Fruit fly (Drosophila melanogaster) whole organism, embryonic: ENCODE results near the gene scramb2.

Experiments used
- ATbp ChIP-seq: fragments of 200-800 bp; sonication (Bioruptor generic); optimal IDR thresholded peaks from 2 replicates; lab custom pipeline; 2017; ENCODE audit warnings: missing biosample characterization, mild to moderate bottlenecking, missing genetic modification characterization, missing genetic modification reagents
- Blimp-1 ChIP-seq: fragments of 200-800 bp; sonication (Bioruptor generic); optimal IDR thresholded peaks from 3 replicates; lab custom pipeline; 2018; ENCODE audit warnings: missing biosample characterization, missing genetic modification characterization, mild to moderate bottlenecking, moderate library complexity, missing genetic modification reagents
- CG10209 ChIP-seq: fragments of 200-800 bp; sonication (Bioruptor generic); optimal IDR thresholded peaks from 3 replicates; lab custom pipeline; 2017; ENCODE audit warnings: missing biosample characterization, mild to moderate bottlenecking, missing genetic modification characterization, missing genetic modification reagents
- CG12391 ChIP-seq: fragments of 200-800 bp; sonication (Bioruptor generic); optimal IDR thresholded peaks from 3 replicates; lab custom pipeline; 2018; ENCODE audit warnings: missing biosample characterization, mild to moderate bottlenecking, missing genetic modification characterization, moderate library complexity
- CG15073 ChIP-seq: fragments of 200-800 bp; sonication (Bioruptor generic); optimal IDR thresholded peaks from 2 replicates; lab custom pipeline; 2016; ENCODE audit warnings: missing biosample characterization, missing genetic modification characterization
- CG30020 ChIP-seq: fragments of 200-800 bp; optimal IDR thresholded peaks from 2 replicates; lab custom pipeline; 2019; ENCODE audit warnings: missing biosample characterization, mild to moderate bottlenecking, missing genetic modification characterization, moderate library complexity
- CG3065 ChIP-seq: fragments of 200-800 bp; sonication (Bioruptor generic); optimal IDR thresholded peaks from 2 replicates; lab custom pipeline; 2016; ENCODE audit warnings: missing biosample characterization, missing genetic modification characterization
- CG32532 ChIP-seq: fragments of 200-800 bp; sonication (Bioruptor generic); IDR thresholded peaks from 2 replicates; pipeline ENCODE4 v1.3.6; 2022; ENCODE audit warnings: missing biosample characterization, missing genetic modification characterization
- CG34422 ChIP-seq: fragments of 200-800 bp; sonication (Bioruptor generic); IDR thresholded peaks from 3 replicates; pipeline ENCODE4 v1.3.6; 2022; ENCODE audit warnings: missing biosample characterization, missing genetic modification characterization
- CG3838 ChIP-seq: fragments of 200-800 bp; sonication (Bioruptor generic); optimal IDR thresholded peaks from 3 replicates; lab custom pipeline; 2016; ENCODE audit warnings: missing biosample characterization, missing genetic modification characterization
- CG3847 ChIP-seq: fragments of 200-800 bp; sonication (Bioruptor generic); IDR thresholded peaks from 2 replicates; pipeline ENCODE4 v1.3.6; 2022; ENCODE audit warnings: missing biosample characterization, missing genetic modification characterization
- CG4282 ChIP-seq: fragments of 200-800 bp; sonication (Bioruptor generic); optimal IDR thresholded peaks from 2 replicates; lab custom pipeline; 2016; ENCODE audit warnings: missing biosample characterization, missing genetic modification characterization
- CG4404 ChIP-seq: fragments of 200-800 bp; sonication (Bioruptor generic); IDR thresholded peaks from 2 replicates; pipeline ENCODE4 v1.3.6; 2022; ENCODE audit warnings: missing biosample characterization, missing genetic modification characterization
- CG4617 ChIP-seq: fragments of 200-800 bp; sonication (Bioruptor generic); optimal IDR thresholded peaks from 3 replicates; lab custom pipeline; 2016; ENCODE audit warnings: missing biosample characterization, missing genetic modification characterization, borderline replicate concordance
- CG6175 ChIP-seq: fragments of 200-800 bp; sonication (Bioruptor generic); IDR thresholded peaks from 3 replicates; pipeline ENCODE4 v1.3.6; 2022; ENCODE audit warnings: missing biosample characterization, missing genetic modification characterization
- CG7839 ChIP-seq: fragments of 200-800 bp; sonication (Bioruptor generic); optimal IDR thresholded peaks from 3 replicates; lab custom pipeline; 2018; ENCODE audit warnings: missing biosample characterization, mild to moderate bottlenecking, missing genetic modification characterization, moderate library complexity
- CG7928 ChIP-seq: fragments of 200-800 bp; sonication (Bioruptor generic); optimal IDR thresholded peaks from 2 replicates; lab custom pipeline; 2017; ENCODE audit warnings: missing biosample characterization, mild to moderate bottlenecking, missing genetic modification characterization
- CG8359 ChIP-seq: fragments of 200-800 bp; sonication (Bioruptor generic); optimal IDR thresholded peaks from 2 replicates; lab custom pipeline; 2017; ENCODE audit warnings: missing biosample characterization, mild to moderate bottlenecking, missing genetic modification characterization, borderline replicate concordance
- CG8765 ChIP-seq: fragments of 200-800 bp; sonication (Bioruptor generic); IDR thresholded peaks from 2 replicates; pipeline ENCODE4 v1.3.6; 2022; ENCODE audit warnings: missing biosample characterization, missing genetic modification characterization
- CG9932 ChIP-seq: fragments of 200-800 bp; sonication (Bioruptor generic); IDR thresholded peaks from 2 replicates; pipeline ENCODE4 v1.3.6; 2022; ENCODE audit warnings: missing biosample characterization, missing genetic modification characterization
- CHES-1-like ChIP-seq: fragments of 200-800 bp; sonication (Bioruptor generic); optimal IDR thresholded peaks from 2 replicates; lab custom pipeline; 2016; ENCODE audit warnings: missing biosample characterization, missing genetic modification characterization
- Dip2 ChIP-seq: fragments of 200-800 bp; sonication (Bioruptor generic); IDR thresholded peaks from 2 replicates; pipeline ENCODE4 v1.3.6; 2022; ENCODE audit warnings: missing biosample characterization, missing genetic modification characterization
- Doc3 ChIP-seq: fragments of 200-800 bp; sonication (Bioruptor generic); IDR thresholded peaks from 3 replicates; pipeline ENCODE4 v1.3.6; 2022; ENCODE audit warnings: missing biosample characterization, missing genetic modification characterization; ENCODE audit not compliant: partially characterized antibody
- H15 ChIP-seq: fragments of 200-800 bp; sonication (Bioruptor generic); IDR thresholded peaks from 3 replicates; pipeline ENCODE4 v1.3.6; 2022; ENCODE audit warnings: missing biosample characterization, missing genetic modification characterization
- Hmx ChIP-seq: fragments of 200-800 bp; sonication (Bioruptor generic); optimal IDR thresholded peaks from 2 replicates; lab custom pipeline; 2016; ENCODE audit warnings: missing biosample characterization, missing genetic modification characterization
- Lhr ChIP-seq: fragments of 200-800 bp; sonication (Bioruptor generic); optimal IDR thresholded peaks from 3 replicates; lab custom pipeline; 2017; ENCODE audit warnings: mild to moderate bottlenecking, missing biosample characterization, missing genetic modification reagents, missing genetic modification characterization
- Lim3 ChIP-seq: fragments of 200-800 bp; sonication (Bioruptor generic); IDR thresholded peaks from 2 replicates; pipeline ENCODE4 v1.3.6; 2022; ENCODE audit warnings: missing biosample characterization, missing genetic modification characterization
- Nf-YB ChIP-seq: fragments of 200-800 bp; sonication (Bioruptor generic); optimal IDR thresholded peaks from 3 replicates; lab custom pipeline; 2019; ENCODE audit warnings: missing biosample characterization, mild to moderate bottlenecking, missing genetic modification characterization, moderate library complexity
- Xrp1 ChIP-seq: fragments of 200-800 bp; sonication (Bioruptor generic); IDR thresholded peaks from 2 replicates; pipeline ENCODE4 v1.3.6; 2022; ENCODE audit warnings: missing biosample characterization, missing genetic modification characterization
- cato ChIP-seq: fragments of 200-800 bp; sonication (Bioruptor generic); optimal IDR thresholded peaks from 2 replicates; lab custom pipeline; 2016; ENCODE audit warnings: missing biosample characterization, missing genetic modification characterization, borderline replicate concordance
- crp ChIP-seq, 2 experiments: fragments of 200-800 bp; sonication (Bioruptor generic); optimal IDR thresholded peaks; 2 replicates in 1 of 2; 3 replicates in 1 of 2; lab custom pipeline; 2017; ENCODE audit warnings: missing biosample characterization in 2 of 2, missing genetic modification characterization in 2 of 2, mild to moderate bottlenecking in 1 of 2, moderate library complexity in 1 of 2
- dmrt11E ChIP-seq: fragments of 200-800 bp; sonication (Bioruptor generic); optimal IDR thresholded peaks from 3 replicates; lab custom pipeline; 2018; ENCODE audit warnings: missing biosample characterization, mild to moderate bottlenecking, missing genetic modification characterization, moderate library complexity
- dpn ChIP-seq, 2 experiments: fragments of 200-800 bp; sonication (Bioruptor generic); optimal IDR thresholded peaks; 3 replicates each; lab custom pipeline; 2016; ENCODE audit warnings: missing biosample characterization in 2 of 2, missing genetic modification characterization in 2 of 2
- ems ChIP-seq: fragments of 200-800 bp; sonication (Bioruptor generic); optimal IDR thresholded peaks from 3 replicates; lab custom pipeline; 2016; ENCODE audit warnings: missing biosample characterization, missing genetic modification characterization
- gcm2 ChIP-seq: fragments of 200-800 bp; sonication (Bioruptor generic); optimal IDR thresholded peaks from 2 replicates; lab custom pipeline; 2016; ENCODE audit warnings: missing biosample characterization, missing genetic modification characterization
- hb ChIP-seq: fragments of 200-800 bp; sonication (Bioruptor generic); IDR thresholded peaks from 3 replicates; pipeline ENCODE4 v1.3.6; 2022; ENCODE audit warnings: missing biosample characterization, missing genetic modification characterization; ENCODE audit not compliant: partially characterized antibody
- inv ChIP-seq: fragments of 200-800 bp; sonication (Bioruptor generic); IDR thresholded peaks from 2 replicates; pipeline ENCODE4 v1.3.6; 2022; ENCODE audit warnings: missing biosample characterization, missing genetic modification characterization; ENCODE audit not compliant: partially characterized antibody
- klu ChIP-seq: fragments of 200-800 bp; sonication (Bioruptor generic); IDR thresholded peaks from 2 replicates; pipeline ENCODE4 v1.3.6; 2022; ENCODE audit warnings: missing biosample characterization, missing genetic modification characterization
- kni ChIP-seq: fragments of 200-800 bp; sonication (Bioruptor generic); optimal IDR thresholded peaks from 3 replicates; lab custom pipeline; 2017; ENCODE audit warnings: mild to moderate bottlenecking, missing biosample characterization, missing genetic modification reagents, missing genetic modification characterization
- mld ChIP-seq: fragments of 200-800 bp; sonication (Bioruptor generic); IDR thresholded peaks from 3 replicates; pipeline ENCODE4 v1.3.6; 2022; ENCODE audit warnings: missing biosample characterization, missing genetic modification characterization; ENCODE audit not compliant: partially characterized antibody
- odd ChIP-seq: fragments of 200-800 bp; sonication (Bioruptor generic); optimal IDR thresholded peaks from 2 replicates; lab custom pipeline; 2017; ENCODE audit warnings: missing biosample characterization, mild to moderate bottlenecking, missing genetic modification characterization
- p53 ChIP-seq: fragments of 200-800 bp; sonication (Bioruptor generic); optimal IDR thresholded peaks from 2 replicates; lab custom pipeline; 2016; ENCODE audit warnings: missing biosample characterization, missing genetic modification characterization
- prd ChIP-seq, 3 experiments: fragments of >200 bp in 2 of 3; fragments of 200-800 bp in 1 of 3; sonication (Bioruptor generic) in 1 of 3; optimal IDR thresholded peaks in 2 of 3; IDR thresholded peaks in 1 of 3; 2 replicates in 2 of 3; 3 replicates in 1 of 3; pipeline versions ENCODE4 v1.3.6 to Lab custom; 2017 to 2022; ENCODE audit warnings: missing biosample characterization in 1 of 3, missing genetic modification characterization in 1 of 3
- so ChIP-seq: fragments of 200-800 bp; sonication (Bioruptor generic); IDR thresholded peaks from 3 replicates; pipeline ENCODE4 v1.3.6; 2022; ENCODE audit warnings: missing biosample characterization, missing genetic modification characterization
- sob ChIP-seq: fragments of 200-800 bp; sonication (Bioruptor generic); IDR thresholded peaks from 2 replicates; pipeline ENCODE4 v1.3.6; 2022; ENCODE audit warnings: missing biosample characterization, missing genetic modification characterization
- tx ChIP-seq: fragments of 200-800 bp; sonication (Bioruptor generic); optimal IDR thresholded peaks from 2 replicates; lab custom pipeline; 2016; ENCODE audit warnings: missing biosample characterization, missing genetic modification characterization
- vnd ChIP-seq: fragments of 200-800 bp; sonication (Bioruptor generic); IDR thresholded peaks from 3 replicates; pipeline ENCODE4 v1.3.6; 2022; ENCODE audit warnings: missing biosample characterization, missing genetic modification characterization; ENCODE audit not compliant: partially characterized antibody

Gene scramb2

DNA sequence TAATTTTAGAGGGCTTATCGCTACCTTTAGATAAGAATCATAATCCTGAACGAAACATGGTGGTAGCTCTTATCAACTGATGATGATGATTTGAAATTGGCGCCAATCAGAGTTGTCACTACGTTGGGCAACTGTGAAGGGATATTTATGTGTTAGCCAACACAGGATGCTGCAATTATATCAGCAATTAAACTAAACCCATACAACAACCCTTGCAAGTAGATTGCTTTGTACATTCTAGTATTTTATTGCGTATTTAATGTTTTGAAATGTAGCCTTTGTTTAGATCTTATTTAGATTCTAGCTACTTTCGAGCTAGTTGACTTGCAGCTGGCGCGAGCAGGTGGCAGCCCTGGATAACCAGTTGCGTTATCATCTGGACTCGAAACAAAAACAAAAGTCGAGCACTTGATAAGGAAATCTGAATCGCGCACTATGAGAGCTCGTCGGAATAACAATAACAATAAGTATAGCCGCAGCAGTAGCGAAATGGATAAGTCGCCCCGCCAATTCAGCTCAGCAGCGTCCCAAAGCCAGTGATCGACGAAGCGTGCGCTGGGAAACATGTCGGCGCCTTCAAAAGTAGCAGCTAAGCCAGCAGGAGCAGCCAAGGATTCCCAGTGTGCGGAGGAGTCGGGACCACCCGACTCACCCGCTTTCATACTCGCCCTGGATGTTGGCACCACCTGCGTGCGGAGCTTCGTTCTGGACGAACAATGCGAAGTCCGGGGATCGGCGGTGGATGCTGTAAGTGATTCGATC, 5.7 kb upstream of the scramb2 start, which contains the start of gene CG1271 (continued):
- peak; percentile 93 for TF ChIP-seq kni (GFP tag; lab: Kevin White, UChicago)
- TF ChIP-seq inv (GFP tag; lab: Robert Waterston, UW): peak; percentile 21; the same call in 1 of the 2 replicates
- peak; percentile 80 for TF ChIP-seq CG3847 (GFP tag; lab: Robert Waterston, UW)
- peak; percentile 29 for TF ChIP-seq CG4282 (GFP tag; lab: Kevin White, UChicago)
- peak; percentile 29 for TF ChIP-seq Nf-YB (GFP tag; lab: Kevin White, UChicago)
- peak; percentile 77 for TF ChIP-seq ems (GFP tag; lab: Kevin White, UChicago)
- TF ChIP-seq Blimp-1 (GFP tag; lab: Kevin White, UChicago): peak; percentile 46
- peak; percentile 71 for TF ChIP-seq CHES-1-like (GFP tag; lab: Kevin White, UChicago)
- TF ChIP-seq cato (GFP tag; lab: Kevin White, UChicago): peak; percentile 21
- TF ChIP-seq crp (GFP tag; optimal IDR thresholded peaks at IDR 0.05; lab: Kevin White, UChicago): peak in 1 of 2 experiments; percentile 74
- TF ChIP-seq CG7928 (GFP tag; lab: Kevin White, UChicago): peak; percentile 80
- peak; percentile 73 for TF ChIP-seq CG9932 (GFP tag; lab: Robert Waterston, UW)
- TF ChIP-seq CG10209 (GFP tag; lab: Kevin White, UChicago): peak; percentile 54
- TF ChIP-seq CG3065 (GFP tag; lab: Kevin White, UChicago): no peak
- peak; percentile 29; the same call in 1 of the 2 replicates for TF ChIP-seq CG4404 (GFP tag; lab: Robert Waterston, UW)
- TF ChIP-seq vnd (GFP tag; lab: Robert Waterston, UW): 0 out of 3 replicates have a peak, but pooled peaks have one; percentile 30
- TF ChIP-seq CG30020 (tag; lab: Kevin White, UChicago): peak; percentile 28
- TF ChIP-seq mld (GFP tag; lab: Robert Waterston, UW): 0 out of 3 replicates have a peak, but pooled peaks have one; percentile 28
- TF ChIP-seq odd (GFP tag; lab: Kevin White, UChicago): peak; percentile 35
- no peak for TF ChIP-seq CG15073 (GFP tag; lab: Kevin White, UChicago)
- TF ChIP-seq dpn (GFP tag; optimal IDR thresholded peaks at IDR 0.05; lab: Kevin White, UChicago): peak; percentile 53 to 73
- TF ChIP-seq CG8359 (GFP tag; lab: Kevin White, UChicago): no peak
- peak; percentile 68 for TF ChIP-seq CG12391 (tag; lab: Kevin White, UChicago)
- TF ChIP-seq CG7839 (tag; lab: Kevin White, UChicago): peak; percentile 73
- TF ChIP-seq CG8765 (GFP tag; lab: Robert Waterston, UW): no peak
- TF ChIP-seq sob (GFP tag; lab: Robert Waterston, UW): peak; percentile 72
- TF ChIP-seq CG32532: peak; percentile 72
- TF ChIP-seq prd (optimal IDR thresholded peaks at IDR 0.05; lab: Kevin White, UChicago): no peak
- TF ChIP-seq prd (GFP tag; IDR thresholded peaks at IDR 0.05; lab: Robert Waterston, UW): peak; percentile 66; the same call in 2 of the 3 replicates
- TF ChIP-seq gcm2 (GFP tag; lab: Kevin White, UChicago): peak; percentile 23
- TF ChIP-seq hb: no peak
- TF ChIP-seq H15 (GFP tag; lab: Robert Waterston, UW): no peak
- no peak for TF ChIP-seq p53 (GFP tag; lab: Kevin White, UChicago)
- no peak for TF ChIP-seq Hmx
- TF ChIP-seq Doc3 (GFP tag; lab: Robert Waterston, UW): no peak
- peak; percentile 11 for TF ChIP-seq dmrt11E (tag; lab: Kevin White, UChicago)
- TF ChIP-seq CG6175: no peak
- no peak for TF ChIP-seq Dip2 (GFP tag; lab: Robert Waterston, UW)
- no peak for TF ChIP-seq CG3838 (GFP tag; lab: Kevin White, UChicago)
- no peak for TF ChIP-seq klu (GFP tag; lab: Robert Waterston, UW)
- 0 out of 3 replicates have a peak, but pooled peaks have one; percentile 55 for TF ChIP-seq CG34422 (GFP tag; lab: Robert Waterston, UW)
- TF ChIP-seq Lhr (GFP tag; lab: Kevin White, UChicago): peak; percentile 32
- TF ChIP-seq Xrp1 (GFP tag; lab: Robert Waterston, UW): peak; percentile 63; the same call in 1 of the 2 replicates
- no peak for TF ChIP-seq Lim3
- no peak for TF ChIP-seq so (GFP tag; lab: Robert Waterston, UW)
- peak; percentile 58 for TF ChIP-seq CG4617 (GFP tag; lab: Kevin White, UChicago)
- peak; percentile 58 for TF ChIP-seq tx (GFP tag; lab: Kevin White, UChicago)
- TF ChIP-seq ATbp (GFP tag; lab: Kevin White, UChicago): no peak
